Worm (Caenorhabditis elegans): ENCODE data around the gene lec-2.

DNA sequence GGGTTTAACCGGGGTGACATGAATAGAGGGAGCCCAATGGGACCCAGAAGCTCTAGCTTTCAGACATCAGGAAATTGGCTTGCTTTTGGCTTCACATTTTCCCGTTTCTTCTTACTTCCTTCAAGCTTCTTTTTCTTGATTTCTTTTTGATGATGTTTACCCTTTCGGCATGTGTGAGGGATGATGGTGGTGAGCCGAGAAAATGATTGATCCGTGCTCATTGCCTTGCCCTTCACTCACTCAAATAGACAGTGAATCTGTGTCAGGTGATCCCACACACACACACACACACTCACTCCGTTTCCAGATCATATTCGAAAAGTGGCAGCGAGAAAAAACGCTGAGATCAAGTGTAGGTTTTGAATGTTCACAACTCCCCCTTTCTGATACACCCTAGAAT is 21.3 kb downstream of the lec-2 start:
- no peak for TF ChIP-seq zfh-2 (GFP tag; conservative IDR thresholded peaks at IDR 0.05)
- no peak for TF ChIP-seq chd-7 (tag; optimal IDR thresholded peaks at IDR 0.05)
- no peak for TF ChIP-seq snpc-4 (GFP tag; optimal IDR thresholded peaks at IDR 0.05)
- TF ChIP-seq snpc-4 (tag; optimal IDR thresholded peaks at IDR 0.05), result no peak
- no peak for TF ChIP-seq ekl-4 (GFP tag; IDR thresholded peaks at IDR 0.05)

All from whole organism, young adult.